Worm (Caenorhabditis elegans) whole organism, late embryonic: ENCODE results near the gene ssp-33.

Experiments
- F13H6.1 ChIP-seq: sonication (generic microtip); optimal IDR thresholded peaks from 2 replicates; lab custom pipeline; 2016; ENCODE audit warnings: missing genetic modification characterization, missing compliant biosample characterization
- ceh-30 ChIP-seq: fragments of 150-350 bp; optimal IDR thresholded peaks from 2 replicates; lab custom pipeline; 2014; ENCODE audit warnings: missing biosample characterization, missing genetic modification characterization
- eyg-1 ChIP-seq: sonication (generic microtip); optimal IDR thresholded peaks from 2 replicates; lab custom pipeline; 2016; ENCODE audit warnings: missing genotype, missing genetic modification characterization, missing compliant biosample characterization
- fkh-10 ChIP-seq: fragments of 150-350 bp; optimal IDR thresholded peaks from 2 replicates; lab custom pipeline; 2014; ENCODE audit warnings: missing biosample characterization, missing genetic modification reagents, missing genetic modification characterization
- gmeb-2 ChIP-seq: sonication (generic microtip); optimal IDR thresholded peaks from 2 replicates; lab custom pipeline; 2016; ENCODE audit warnings: missing genetic modification characterization, inconsistent platforms, missing compliant biosample characterization
- hlh-6 ChIP-seq: sonication (generic microtip); optimal IDR thresholded peaks from 2 replicates; lab custom pipeline; 2016; ENCODE audit warnings: missing genotype, missing genetic modification characterization, missing compliant biosample characterization
- rnt-1 ChIP-seq: sonication (generic microtip); optimal IDR thresholded peaks from 2 replicates; lab custom pipeline; 2016; ENCODE audit warnings: missing genetic modification characterization, missing compliant biosample characterization

DNA sequence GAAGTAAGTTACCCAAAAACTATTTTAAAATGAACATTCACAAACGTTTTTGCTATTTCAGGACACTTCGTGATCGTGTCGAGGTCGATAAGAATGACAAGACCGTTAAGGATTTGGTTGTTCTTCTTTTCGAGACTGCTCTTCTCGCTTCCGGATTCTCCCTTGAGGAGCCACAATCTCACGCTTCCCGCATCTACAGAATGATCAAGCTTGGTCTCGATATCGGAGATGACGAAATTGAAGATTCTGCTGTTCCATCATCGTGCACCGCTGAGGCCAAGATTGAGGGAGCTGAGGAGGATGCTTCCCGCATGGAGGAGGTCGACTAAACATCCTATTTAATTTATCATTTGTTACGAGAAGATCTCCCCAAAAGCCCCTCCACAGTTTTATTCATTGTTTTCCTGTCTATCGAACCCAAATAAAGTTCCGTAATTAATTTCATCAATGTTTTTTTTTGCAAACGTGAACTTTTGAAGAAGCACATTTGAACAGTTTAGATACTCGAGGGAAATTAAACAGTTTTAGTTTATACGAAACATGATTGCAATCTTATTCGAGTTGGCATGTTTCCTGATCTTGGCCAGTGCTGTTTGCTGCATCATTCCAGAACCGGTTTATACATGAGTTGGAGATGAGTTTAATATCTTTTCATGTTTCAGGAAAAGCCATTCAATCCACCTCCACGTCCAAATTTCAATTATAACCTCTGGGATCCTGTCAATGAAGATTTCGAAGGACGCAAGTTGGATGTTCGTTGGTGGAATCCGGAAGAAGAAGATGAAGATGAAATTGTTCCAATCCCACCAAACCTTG, 22.9 kb upstream of the ssp-33 start, which contains the start of gene C47E8.11:
- no peak for TF ChIP-seq gmeb-2 (tag; lab: Kevin White, UChicago)
- TF ChIP-seq fkh-10, result no peak
- TF ChIP-seq hlh-6 (tag; lab: Kevin White, UChicago), result no peak
- no peak for TF ChIP-seq ceh-30 (tag; lab: Kevin White, UChicago)
- TF ChIP-seq eyg-1 (tag; lab: Kevin White, UChicago), result no peak
- no peak for TF ChIP-seq F13H6.1 (tag; lab: Kevin White, UChicago)
- TF ChIP-seq rnt-1 (tag; lab: Kevin White, UChicago), result no peak
